Fruit fly (Drosophila melanogaster) whole organism, embryonic: ENCODE results near the gene CG5080.
A peak's percentile ranks its signal among the peaks of the same experiment; 100 is the strongest.

Source experiments
- Atf3 ChIP-seq: fragments of 200-800 bp; sonication (Bioruptor generic); optimal IDR thresholded peaks from 3 replicates; lab custom pipeline; 2016; ENCODE audit warnings: missing biosample characterization, missing genetic modification characterization
- Bteb2 ChIP-seq: fragments of 200-800 bp; sonication (Bioruptor generic); optimal IDR thresholded peaks from 2 replicates; lab custom pipeline; 2016; ENCODE audit warnings: missing biosample characterization, missing genetic modification characterization
- CG10654 ChIP-seq: fragments of 200-800 bp; sonication (Bioruptor generic); optimal IDR thresholded peaks from 2 replicates; lab custom pipeline; 2016; ENCODE audit warnings: missing biosample characterization, missing genetic modification characterization
- CG11247 ChIP-seq: fragments of 200-800 bp; sonication (Bioruptor generic); IDR thresholded peaks from 2 replicates; pipeline ENCODE4 v1.3.6; 2022; ENCODE audit warnings: missing biosample characterization, missing genetic modification characterization
- CG12104 ChIP-seq: fragments of 200-800 bp; sonication (Bioruptor generic); optimal IDR thresholded peaks from 3 replicates; lab custom pipeline; 2016; ENCODE audit warnings: missing biosample characterization, missing genetic modification characterization
- CG13123 ChIP-seq: fragments of 200-800 bp; sonication (Bioruptor generic); optimal IDR thresholded peaks from 2 replicates; lab custom pipeline; 2016; ENCODE audit warnings: missing biosample characterization, missing genetic modification characterization
- CG13424 ChIP-seq: fragments of 200-800 bp; sonication (Bioruptor generic); optimal IDR thresholded peaks from 2 replicates; lab custom pipeline; 2019; ENCODE audit warnings: missing biosample characterization, mild to moderate bottlenecking, missing genetic modification characterization, moderate library complexity
- CG15011 ChIP-seq: fragments of 200-800 bp; sonication (Bioruptor generic); optimal IDR thresholded peaks from 3 replicates; lab custom pipeline; 2018; ENCODE audit warnings: missing biosample characterization, mild to moderate bottlenecking, missing genetic modification characterization
- CG1529 ChIP-seq: fragments of 200-800 bp; sonication (Bioruptor generic); optimal IDR thresholded peaks from 3 replicates; lab custom pipeline; 2018; ENCODE audit warnings: missing biosample characterization, missing genetic modification characterization
- CG17612 ChIP-seq: fragments of 200-800 bp; sonication (Bioruptor generic); IDR thresholded peaks from 2 replicates; pipeline ENCODE4 v1.3.6; 2022; ENCODE audit warnings: missing biosample characterization, missing genetic modification characterization
- CG2199 ChIP-seq: fragments of 200-800 bp; sonication (Bioruptor generic); IDR thresholded peaks from 3 replicates; pipeline ENCODE4 v1.3.6; 2022; ENCODE audit warnings: missing biosample characterization, missing genetic modification characterization
- CG2202 ChIP-seq: fragments of 200-800 bp; sonication (Bioruptor generic); optimal IDR thresholded peaks from 2 replicates; lab custom pipeline; 2018; ENCODE audit warnings: missing biosample characterization, mild to moderate bottlenecking, missing genetic modification characterization
- CG30020 ChIP-seq: fragments of 200-800 bp; optimal IDR thresholded peaks from 2 replicates; lab custom pipeline; 2019; ENCODE audit warnings: missing biosample characterization, mild to moderate bottlenecking, missing genetic modification characterization, moderate library complexity
- CG30403 ChIP-seq: fragments of 200-800 bp; sonication (Bioruptor generic); optimal IDR thresholded peaks from 3 replicates; lab custom pipeline; 2016; ENCODE audit warnings: missing biosample characterization, missing genetic modification characterization
- CG3726 ChIP-seq: fragments of 200-800 bp; sonication (Bioruptor generic); IDR thresholded peaks from 3 replicates; pipeline ENCODE4, ENCODE4 v1.3.6; 2022; ENCODE audit warnings: missing biosample characterization, missing genetic modification characterization
- CG4360 ChIP-seq: fragments of 200-800 bp; sonication (Bioruptor generic); IDR thresholded peaks from 2 replicates; pipeline ENCODE4 v1.3.6; 2022; ENCODE audit warnings: missing biosample characterization, missing genetic modification characterization
- CG5245 ChIP-seq: fragments of 200-800 bp; sonication (Bioruptor generic); optimal IDR thresholded peaks from 3 replicates; lab custom pipeline; 2016; ENCODE audit warnings: missing biosample characterization, missing genetic modification characterization
- CG6813 ChIP-seq: fragments of 200-800 bp; sonication (Bioruptor generic); optimal IDR thresholded peaks from 2 replicates; lab custom pipeline; 2017; ENCODE audit warnings: missing biosample characterization, missing genetic modification characterization, mild to moderate bottlenecking, moderate library complexity, missing genetic modification reagents
- CG9727 ChIP-seq: fragments of 200-800 bp; sonication (Bioruptor generic); optimal IDR thresholded peaks from 3 replicates; lab custom pipeline; 2017; ENCODE audit warnings: missing biosample characterization, mild to moderate bottlenecking, missing genetic modification characterization
- Dbx ChIP-seq: fragments of 200-800 bp; sonication (Bioruptor generic); IDR thresholded peaks from 3 replicates; pipeline ENCODE4 v1.3.6; 2022; ENCODE audit warnings: missing biosample characterization, missing genetic modification characterization
- Dfd ChIP-seq, 2 experiments: fragments of >200 bp; optimal IDR thresholded peaks; 2 replicates each; lab custom pipeline; 2017; ENCODE audit warnings: missing biosample characterization in 2 of 2, missing genetic modification characterization in 2 of 2
- Elba2 ChIP-seq: fragments of 200-800 bp; sonication (Bioruptor generic); optimal IDR thresholded peaks from 3 replicates; lab custom pipeline; 2016; ENCODE audit warnings: missing biosample characterization, missing genetic modification characterization
- Ets97D ChIP-seq: fragments of 200-800 bp; sonication (Bioruptor generic); optimal IDR thresholded peaks from 3 replicates; lab custom pipeline; 2016; ENCODE audit warnings: missing biosample characterization, missing genetic modification characterization
- Jarid2 ChIP-seq: fragments of 200-800 bp; sonication (Bioruptor generic); optimal IDR thresholded peaks from 3 replicates; lab custom pipeline; 2017; ENCODE audit warnings: mild to moderate bottlenecking, missing biosample characterization, missing genetic modification reagents, missing genetic modification characterization
- Lhr ChIP-seq: fragments of 200-800 bp; sonication (Bioruptor generic); optimal IDR thresholded peaks from 3 replicates; lab custom pipeline; 2017; ENCODE audit warnings: mild to moderate bottlenecking, missing biosample characterization, missing genetic modification reagents, missing genetic modification characterization
- Mes4 ChIP-seq: fragments of 200-800 bp; sonication (Bioruptor generic); optimal IDR thresholded peaks from 2 replicates; lab custom pipeline; 2016; ENCODE audit warnings: missing biosample characterization, missing genetic modification characterization
- Six4 ChIP-seq: fragments of 200-800 bp; sonication (Bioruptor generic); optimal IDR thresholded peaks from 2 replicates; lab custom pipeline; 2016; ENCODE audit warnings: missing biosample characterization, missing genetic modification characterization
- Sox100B ChIP-seq: fragments of 200-800 bp; sonication (Bioruptor generic); optimal IDR thresholded peaks from 3 replicates; lab custom pipeline; 2018; ENCODE audit warnings: missing biosample characterization, mild to moderate bottlenecking, missing genetic modification characterization
- ab ChIP-seq: fragments of 200-800 bp; sonication (Bioruptor generic); optimal IDR thresholded peaks from 2 replicates; lab custom pipeline; 2016; ENCODE audit warnings: missing biosample characterization, missing genetic modification characterization
- amos ChIP-seq: fragments of 200-800 bp; sonication (Bioruptor generic); IDR thresholded peaks from 2 replicates; pipeline ENCODE4 v1.3.6; 2022; ENCODE audit warnings: missing biosample characterization, missing genetic modification characterization; ENCODE audit not compliant: partially characterized antibody
- aop ChIP-seq: fragments of 200-800 bp; sonication (Bioruptor generic); IDR thresholded peaks from 2 replicates; pipeline ENCODE4 v1.3.6; 2022; ENCODE audit warnings: missing biosample characterization, missing genetic modification characterization
- bsh ChIP-seq, 2 experiments: fragments of 200-800 bp; sonication (Bioruptor generic); optimal IDR thresholded peaks; 2 replicates each; lab custom pipeline; 2017 to 2018; ENCODE audit warnings: mild to moderate bottlenecking in 2 of 2, missing biosample characterization in 2 of 2, missing genetic modification characterization in 2 of 2, moderate library complexity in 1 of 2
- cas ChIP-seq: fragments of 200-800 bp; sonication (Bioruptor generic); IDR thresholded peaks from 2 replicates; pipeline ENCODE4 v1.3.6; 2022; ENCODE audit warnings: missing biosample characterization, missing genetic modification characterization
- cato ChIP-seq: fragments of 200-800 bp; sonication (Bioruptor generic); optimal IDR thresholded peaks from 2 replicates; lab custom pipeline; 2016; ENCODE audit warnings: missing biosample characterization, missing genetic modification characterization, borderline replicate concordance
- dan ChIP-seq: fragments of 200-800 bp; sonication (Bioruptor generic); IDR thresholded peaks from 2 replicates; pipeline ENCODE4 v1.3.6; 2022; ENCODE audit warnings: missing biosample characterization, missing genetic modification characterization
- dati ChIP-seq: fragments of 200-800 bp; sonication (Bioruptor generic); IDR thresholded peaks from 2 replicates; pipeline ENCODE4 v1.3.6; 2022; ENCODE audit warnings: missing biosample characterization, missing genetic modification characterization
- dimm ChIP-seq: fragments of 200-800 bp; sonication (Bioruptor generic); IDR thresholded peaks from 2 replicates; pipeline ENCODE4 v1.3.6; 2022; ENCODE audit warnings: missing biosample characterization, missing genetic modification characterization
- emc ChIP-seq: fragments of 200-800 bp; sonication (Bioruptor generic); optimal IDR thresholded peaks from 2 replicates; lab custom pipeline; 2016; ENCODE audit warnings: missing biosample characterization, missing genetic modification characterization
- ems ChIP-seq: fragments of 200-800 bp; sonication (Bioruptor generic); optimal IDR thresholded peaks from 3 replicates; lab custom pipeline; 2016; ENCODE audit warnings: missing biosample characterization, missing genetic modification characterization
- fd64A ChIP-seq: fragments of 200-800 bp; sonication (Bioruptor generic); optimal IDR thresholded peaks from 3 replicates; lab custom pipeline; 2018; ENCODE audit warnings: missing biosample characterization, mild to moderate bottlenecking, missing genetic modification characterization
- fu2 ChIP-seq: fragments of 200-800 bp; sonication (Bioruptor generic); optimal IDR thresholded peaks from 2 replicates; lab custom pipeline; 2016; ENCODE audit warnings: missing biosample characterization, missing genetic modification characterization
- gfzf ChIP-seq: fragments of 200-800 bp; sonication (Bioruptor generic); optimal IDR thresholded peaks from 2 replicates; lab custom pipeline; 2016; ENCODE audit warnings: missing biosample characterization, mild to moderate bottlenecking, missing genetic modification characterization, moderate library complexity
- grn ChIP-seq: fragments of 200-800 bp; sonication (Bioruptor generic); optimal IDR thresholded peaks from 3 replicates; lab custom pipeline; 2017; ENCODE audit warnings: missing biosample characterization, missing genetic modification characterization
- hkb ChIP-seq, 2 experiments: fragments of 200-800 bp in 1 of 2; fragments of >200 bp in 1 of 2; sonication (Bioruptor generic) in 1 of 2; IDR thresholded peaks in 1 of 2; optimal IDR thresholded peaks in 1 of 2; 2 replicates each; pipeline versions ENCODE4 v1.3.6 to Lab custom; 2017 to 2022; ENCODE audit warnings: missing biosample characterization in 1 of 2, missing genetic modification characterization in 1 of 2
- ken ChIP-seq: fragments of 200-800 bp; sonication (Bioruptor generic); IDR thresholded peaks from 3 replicates; pipeline ENCODE4 v1.3.6; 2022; ENCODE audit warnings: missing biosample characterization, missing genetic modification characterization
- pros ChIP-seq: fragments of 200-800 bp; sonication (Bioruptor generic); optimal IDR thresholded peaks from 3 replicates; lab custom pipeline; 2019; ENCODE audit warnings: missing biosample characterization, mild to moderate bottlenecking, missing genetic modification characterization, moderate library complexity
- salm ChIP-seq: fragments of 200-800 bp; sonication (Bioruptor generic); optimal IDR thresholded peaks from 2 replicates; lab custom pipeline; 2018; ENCODE audit warnings: missing biosample characterization, mild to moderate bottlenecking, missing genetic modification characterization
- sens ChIP-seq: fragments of 200-800 bp; sonication (Bioruptor generic); peaks from one replicate; lab custom pipeline; 2016; ENCODE audit warnings: missing biosample characterization, missing genetic modification characterization
- slbo ChIP-seq: fragments of 200-800 bp; sonication (Bioruptor generic); IDR thresholded peaks from 2 replicates; pipeline ENCODE4 v1.3.6; 2022; ENCODE audit warnings: missing biosample characterization, missing genetic modification characterization
- sqz ChIP-seq: fragments of 200-800 bp; sonication (Bioruptor generic); optimal IDR thresholded peaks from 3 replicates; lab custom pipeline; 2018; ENCODE audit warnings: missing biosample characterization, mild to moderate bottlenecking, missing genetic modification characterization
- tgo ChIP-seq: fragments of 200-800 bp; sonication (Bioruptor generic); IDR thresholded peaks from 3 replicates; pipeline ENCODE4 v1.3.6; 2022; ENCODE audit warnings: missing biosample characterization, missing genetic modification characterization
- wdn ChIP-seq: fragments of 200-800 bp; sonication (Bioruptor generic); IDR thresholded peaks from 2 replicates; pipeline ENCODE4 v1.3.6; 2022; ENCODE audit warnings: missing biosample characterization, missing genetic modification characterization

CG5080 gene

dm6 chr2L:1172704-1173107 lies 9.0 kb upstream of the CG5080 start, which contains the start of the genes Charon and CG4887 (continued):
- TF ChIP-seq Elba2 (GFP tag; lab: Kevin White, UChicago) (peak; percentile 87), sqz (GFP tag; lab: Kevin White, UChicago) (no peak), Dbx (GFP tag; lab: Robert Waterston, UW) (peak; percentile 89), CG17612 (no peak), CG15011 (GFP tag; lab: Kevin White, UChicago) (no peak), Six4 (GFP tag; lab: Kevin White, UChicago) (peak; percentile 75), CG3726 (GFP tag; lab: Robert Waterston, UW) (no peak; the same call in 1 of the 3 replicates), fd64A (GFP tag; lab: Kevin White, UChicago) (no peak), ab (GFP tag; lab: Kevin White, UChicago) (peak; percentile 58), Dfd (GFP tag; optimal IDR thresholded peaks at IDR 0.05; lab: Kevin White, UChicago) (no peak), CG4360 (GFP tag; lab: Robert Waterston, UW) (no peak), Mes4 (peak; percentile 67), ken (GFP tag; lab: Robert Waterston, UW) (peak; percentile 77), CG6813 (GFP tag; lab: Kevin White, UChicago) (no peak), amos (peak; percentile 48), Atf3 (GFP tag; lab: Kevin White, UChicago) (peak; percentile 76), tgo (GFP tag; lab: Robert Waterston, UW) (peak; percentile 84), Lhr (GFP tag; lab: Kevin White, UChicago) (peak; percentile 67), CG10654 (peak; percentile 85), CG9727 (GFP tag; lab: Kevin White, UChicago) (peak; percentile 76), CG30020 (tag; lab: Kevin White, UChicago) (no peak), CG1529 (no peak), hkb (optimal IDR thresholded peaks at IDR 0.05; lab: Kevin White, UChicago) (no peak), hkb (GFP tag; IDR thresholded peaks at IDR 0.05; lab: Robert Waterston, UW) (peak; percentile 76), emc (peak; percentile 17), CG5245 (peak; percentile 66), bsh (GFP tag; optimal IDR thresholded peaks at IDR 0.05; lab: Kevin White, UChicago) (peak in 1 of 2 experiments; percentile 79), CG11247 (GFP tag; lab: Robert Waterston, UW) (peak; percentile 79), ems (GFP tag; lab: Kevin White, UChicago) (peak; percentile 88), slbo (GFP tag; lab: Robert Waterston, UW) (peak; percentile 92), wdn (GFP tag; lab: Robert Waterston, UW) (peak; percentile 55), CG12104 (peak; percentile 68), fu2 (peak; percentile 87), CG13424 (peak; percentile 90), cato (peak; percentile 79), pros (GFP tag; lab: Kevin White, UChicago) (no peak), aop (GFP tag; lab: Robert Waterston, UW) (no peak), sens (GFP tag; lab: Kevin White, UChicago) (peak; percentile 97), CG2199 (GFP tag; lab: Robert Waterston, UW) (no peak), Sox100B (GFP tag; lab: Kevin White, UChicago) (no peak), CG13123 (GFP tag; lab: Kevin White, UChicago) (peak; percentile 70), CG30403 (GFP tag; lab: Kevin White, UChicago) (peak; percentile 92), salm (tag; lab: Kevin White, UChicago) (peak; percentile 49), cas (GFP tag; lab: Robert Waterston, UW) (no peak), gfzf (GFP tag; lab: Kevin White, UChicago) (peak; percentile 27), grn (GFP tag; lab: Kevin White, UChicago) (no peak), Ets97D (GFP tag; lab: Kevin White, UChicago) (peak; percentile 81), Jarid2 (GFP tag; lab: Kevin White, UChicago) (no peak), dimm (0 out of 2 replicates have a peak, but pooled peaks have one; percentile 35), dan (no peak), CG2202 (tag; lab: Kevin White, UChicago) (peak; percentile 51), Bteb2 (GFP tag; lab: Kevin White, UChicago) (peak; percentile 71), dati (GFP tag; lab: Robert Waterston, UW) (no peak)
